Worm (Caenorhabditis elegans) whole organism, midembryonic: ENCODE measurements around the gene mdt-19.

Experiments used
- T22C8.4 ChIP-seq: fragments of 200-800 bp; sonication (Bioruptor generic); IDR thresholded peaks from 2 replicates; pipeline ENCODE4 v1.3.6; 2022; ENCODE audit warnings: missing genetic modification characterization, missing compliant biosample characterization
- cog-1 ChIP-seq: sonication (generic microtip); optimal IDR thresholded peaks from 2 replicates; lab custom pipeline; 2016; ENCODE audit warnings: missing genetic modification characterization, missing compliant biosample characterization
- flt-1 ChIP-seq: fragments of 200-800 bp; sonication (Bioruptor generic); IDR thresholded peaks from 2 replicates; pipeline ENCODE4 v1.3.6; 2022; ENCODE audit warnings: missing genetic modification characterization, missing compliant biosample characterization
- klf-2 ChIP-seq: fragments of 200-800 bp; sonication (Bioruptor generic); conservative IDR thresholded peaks from 2 replicates; pipeline ENCODE4 v1.3.6; 2022; ENCODE audit warnings: missing genetic modification reagents, missing genetic modification characterization, missing compliant biosample characterization
- med-1 ChIP-seq: sonication (generic microtip); optimal IDR thresholded peaks from 2 replicates; lab custom pipeline; 2017; ENCODE audit warnings: missing genetic modification characterization, mild to moderate bottlenecking, missing compliant biosample characterization, antibody characterized with exemption, missing genetic modification reagents; ENCODE audit not compliant: insufficient read depth
- ref-1 ChIP-seq: fragments of 200-800 bp; sonication (Bioruptor generic); conservative IDR thresholded peaks from 2 replicates; pipeline ENCODE4 v1.3.6; 2022; ENCODE audit warnings: missing genetic modification reagents, missing genetic modification characterization, missing compliant biosample characterization
- tab-1 ChIP-seq: fragments of 200-800 bp; sonication (Bioruptor generic); IDR thresholded peaks from 2 replicates; pipeline ENCODE4 v1.3.6; 2022; ENCODE audit warnings: missing genetic modification characterization, missing compliant biosample characterization
- ztf-23 ChIP-seq: fragments of 200-800 bp; sonication (Bioruptor generic); IDR thresholded peaks from 2 replicates; pipeline ENCODE4 v1.3.6; 2022; ENCODE audit warnings: missing genetic modification reagents, missing genetic modification characterization, missing compliant biosample characterization
- ztf-29 ChIP-seq: fragments of 200-800 bp; sonication (Bioruptor generic); IDR thresholded peaks from 2 replicates; pipeline ENCODE4 v1.3.6; 2022; ENCODE audit warnings: missing genetic modification reagents, missing genetic modification characterization, missing compliant biosample characterization

ce11 chrIII:2641659-2642058 lies 43.8 kb downstream of the mdt-19 start:
- TF ChIP-seq ztf-23 (no peak), T22C8.4 (no peak), ref-1 (no peak), med-1 (no peak), flt-1 (GFP tag; lab: Robert Waterston, UW) (no peak), klf-2 (GFP tag; lab: Robert Waterston, UW) (no peak), cog-1 (no peak), ztf-29 (GFP tag; lab: Robert Waterston, UW) (no peak), tab-1 (GFP tag; lab: Robert Waterston, UW) (no peak)
